Worm (Caenorhabditis elegans): ENCODE measurements around the gene F45D3.4.

The F45D3.4 gene

DNA sequence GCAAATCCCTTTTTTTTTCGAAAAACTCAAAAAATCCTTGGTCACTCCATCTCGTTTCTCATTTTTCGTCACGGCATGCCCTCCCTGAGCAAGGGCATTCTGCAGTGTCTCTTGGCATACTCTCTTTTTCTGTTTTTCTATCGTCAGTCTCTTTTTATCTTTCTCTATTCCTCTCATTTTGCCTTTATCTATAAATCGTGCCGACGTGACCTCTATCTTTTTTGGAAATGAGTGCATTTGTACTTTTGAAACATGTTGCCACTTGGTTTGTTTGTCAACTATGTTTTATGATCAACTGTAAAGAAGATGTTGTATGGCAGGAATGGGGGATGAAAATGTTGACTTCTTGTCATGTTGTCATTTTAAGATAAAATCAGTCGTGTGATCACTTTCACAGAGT, 24.1 kb downstream of the F45D3.4 start (continued):
- no peak for TF ChIP-seq nhr-76 (tag; optimal IDR thresholded peaks at IDR 0.05)
- peak; percentile 57 for TF ChIP-seq elt-1 (tag; optimal IDR thresholded peaks at IDR 0.05)
- no peak for TF ChIP-seq ceh-82 (tag; optimal IDR thresholded peaks at IDR 0.05)
- no peak for TF ChIP-seq ZK546.5 (tag; optimal IDR thresholded peaks at IDR 0.05)
- TF ChIP-seq nfya-1 (tag; optimal IDR thresholded peaks at IDR 0.05; ENCODE audit: insufficient read depth) = peak; percentile 82
- TF ChIP-seq hmg-11 (tag; optimal IDR thresholded peaks at IDR 0.05) = peak; percentile 48
- no peak for TF ChIP-seq egl-27 (tag; optimal IDR thresholded peaks at IDR 0.05)
- peak; percentile 42 for TF ChIP-seq mdl-1 (tag; optimal IDR thresholded peaks at IDR 0.05)
- no peak for TF ChIP-seq ceh-9 (tag; optimal IDR thresholded peaks at IDR 0.05)
- TF ChIP-seq ztf-11 (tag; optimal IDR thresholded peaks at IDR 0.05) = no peak
- TF ChIP-seq ceh-16 (tag; optimal IDR thresholded peaks at IDR 0.05) = no peak
- peak; percentile 19 for TF ChIP-seq R02D3.7 (tag; optimal IDR thresholded peaks at IDR 0.05)
- TF ChIP-seq lsy-12 (tag; optimal IDR thresholded peaks at IDR 0.05) = no peak
- TF ChIP-seq lin-15B (tag; optimal IDR thresholded peaks at IDR 0.05) = peak; percentile 12
- no peak for TF ChIP-seq fkh-10 (GFP tag; optimal IDR thresholded peaks at IDR 0.05)
- no peak for TF ChIP-seq nhr-43 (tag; optimal IDR thresholded peaks at IDR 0.05; ENCODE audit: poor library complexity, severe bottlenecking)
- TF ChIP-seq nhr-25 (tag; optimal IDR thresholded peaks at IDR 0.05) = peak; percentile 91
- peak; percentile 66 for TF ChIP-seq pqm-1 (tag; optimal IDR thresholded peaks at IDR 0.05)
- TF ChIP-seq fos-1 (tag; optimal IDR thresholded peaks at IDR 0.05) = no peak
- no peak for TF ChIP-seq eor-1 (tag; optimal IDR thresholded peaks at IDR 0.05)
- no peak for TF ChIP-seq sea-2 (GFP tag; optimal IDR thresholded peaks at IDR 0.05)
- peak; percentile 17 for TF ChIP-seq lin-39 (tag; optimal IDR thresholded peaks at IDR 0.05)
- TF ChIP-seq ceh-28 (tag; optimal IDR thresholded peaks at IDR 0.05) = peak; percentile 15
- no peak for TF ChIP-seq ama-1 (optimal IDR thresholded peaks at IDR 0.05)
- TF ChIP-seq fkh-2 (tag; optimal IDR thresholded peaks at IDR 0.05) = no peak
- TF ChIP-seq pha-4 (tag; optimal IDR thresholded peaks at IDR 0.05) = peak; percentile 35

DNA sequence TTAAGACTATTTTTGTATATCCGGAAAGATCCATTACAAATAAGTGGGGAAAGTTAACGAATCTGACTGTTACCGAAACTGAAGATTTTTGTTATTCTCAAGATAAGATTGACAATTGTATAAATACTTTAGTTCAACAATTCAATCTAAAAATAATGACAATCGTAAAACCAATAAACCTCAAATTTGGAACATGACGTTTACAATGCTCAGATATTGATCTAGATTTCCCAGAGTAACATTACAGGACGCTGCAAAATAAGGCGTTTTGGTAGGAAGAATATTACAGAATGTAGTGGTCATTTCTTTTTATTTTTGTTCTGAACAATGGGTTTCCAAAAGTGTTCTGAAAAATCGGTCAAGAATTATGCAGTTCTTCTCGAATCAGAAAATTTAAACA, 26.2 kb downstream of the F45D3.4 start, which contains the start of gene F45D3.1:
Gene F45D3.1, plus strand, starts transcription at position 301 of the 400 bp plus-strand sequence.
- no peak for TF ChIP-seq zag-1 (tag; optimal IDR thresholded peaks at IDR 0.05)

ce11 chrV:12526124-12526523, 26.9 kb downstream of the F45D3.4 start:
- TF ChIP-seq nhr-23 (tag; optimal IDR thresholded peaks at IDR 0.05) (peak; percentile 50), nhr-12 (tag; optimal IDR thresholded peaks at IDR 0.05) (no peak)

ce11 chrV:12525526-12525925, 27.5 kb downstream of the F45D3.4 start, which contains the start of gene dyf-4:
dyf-4 (minus strand) TSS chrV:12525738.
- TF ChIP-seq daf-12 (tag; optimal IDR thresholded peaks at IDR 0.05) (no peak), nhr-23 (tag; optimal IDR thresholded peaks at IDR 0.05) (no peak), nhr-25 (tag; optimal IDR thresholded peaks at IDR 0.05) (peak; percentile 27)

DNA sequence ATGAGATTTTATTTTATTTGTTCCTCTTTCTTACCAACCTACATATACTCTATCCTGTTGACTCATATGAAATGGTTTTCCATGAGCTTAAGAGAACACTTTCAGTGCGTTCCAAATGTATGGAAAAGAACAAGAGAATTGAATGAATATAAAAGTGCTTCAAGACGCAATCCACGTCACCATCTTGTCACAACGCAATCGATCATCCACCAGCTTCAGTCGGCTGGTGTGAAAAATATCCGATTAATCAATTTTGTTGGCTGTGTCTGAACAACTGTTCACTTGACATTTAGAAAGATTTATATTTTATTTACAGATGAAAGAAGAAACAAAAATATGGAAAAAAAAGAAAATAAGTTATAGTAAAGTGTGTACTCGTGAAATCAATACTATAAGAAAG, 29.6 kb downstream of the F45D3.4 start:
- TF ChIP-seq ama-1 (optimal IDR thresholded peaks at IDR 0.05) (no peak), nhr-25 (tag; optimal IDR thresholded peaks at IDR 0.05) (no peak), daf-12 (tag; optimal IDR thresholded peaks at IDR 0.05) (no peak), lin-39 (tag; optimal IDR thresholded peaks at IDR 0.05) (peak; percentile 59)

ce11 chrV:12518770-12519169, 34.2 kb downstream of the F45D3.4 start:
- TF ChIP-seq lin-39 (tag; optimal IDR thresholded peaks at IDR 0.05) = peak; percentile 47
- TF ChIP-seq egl-5 (tag; optimal IDR thresholded peaks at IDR 0.05) = peak; percentile 93
- no peak for TF ChIP-seq elt-1 (tag; optimal IDR thresholded peaks at IDR 0.05)
- peak; percentile 22 for TF ChIP-seq nfya-1 (tag; optimal IDR thresholded peaks at IDR 0.05; ENCODE audit: insufficient read depth)
- peak; percentile 4 for TF ChIP-seq ama-1 (optimal IDR thresholded peaks at IDR 0.05)
- TF ChIP-seq mml-1 (tag; optimal IDR thresholded peaks at IDR 0.05) = no peak

- TF ChIP-seq nhr-67 (tag; optimal IDR thresholded peaks at IDR 0.05) (no peak), nfya-1 (tag; optimal IDR thresholded peaks at IDR 0.05; ENCODE audit: insufficient read depth) (peak; percentile 20), elt-1 (tag; optimal IDR thresholded peaks at IDR 0.05) (no peak)
Measured at ce11 chrV:12517757-12518156, 35.2 kb downstream of the F45D3.4 start.
